Worm (Caenorhabditis elegans) whole organism, late embryonic: ENCODE results near the gene grk-2.

Experiments used
- C08G9.2 ChIP-seq: sonication (generic microtip); optimal IDR thresholded peaks from 2 replicates; lab custom pipeline; 2016; ENCODE audit warnings: mild to moderate bottlenecking, missing genetic modification characterization, moderate library complexity, missing compliant biosample characterization
- C38D4.7 ChIP-seq: fragments of 200-800 bp; sonication (Bioruptor generic); optimal IDR thresholded peaks from 2 replicates; lab custom pipeline; 2018; ENCODE audit warnings: mild to moderate bottlenecking, missing genetic modification characterization, moderate library complexity, missing compliant biosample characterization
- F13H6.1 ChIP-seq: sonication (generic microtip); optimal IDR thresholded peaks from 2 replicates; lab custom pipeline; 2016; ENCODE audit warnings: missing genetic modification characterization, missing compliant biosample characterization
- K09A11.1 ChIP-seq: sonication (generic microtip); optimal IDR thresholded peaks from 2 replicates; lab custom pipeline; 2017; ENCODE audit warnings: antibody characterized with exemption, mild to moderate bottlenecking, missing genetic modification characterization, missing compliant biosample characterization; ENCODE audit not compliant: insufficient read depth
- T23F11.4 ChIP-seq: fragments of 200-800 bp; sonication (Bioruptor generic); optimal IDR thresholded peaks from 2 replicates; lab custom pipeline; 2018; ENCODE audit warnings: mild to moderate bottlenecking, missing genetic modification characterization, missing compliant biosample characterization
- ama-1 ChIP-seq: fragments of 150-350 bp; optimal IDR thresholded peaks from 2 replicates; lab custom pipeline; 2014
- ceh-2 ChIP-seq: sonication (generic microtip); optimal IDR thresholded peaks from 2 replicates; lab custom pipeline; 2016; ENCODE audit warnings: missing genotype, missing genetic modification characterization, missing compliant biosample characterization
- ceh-22 ChIP-seq: sonication (generic microtip); optimal IDR thresholded peaks from 2 replicates; lab custom pipeline; 2017; ENCODE audit warnings: missing biosample characterization, missing genetic modification characterization
- ceh-24 ChIP-seq: sonication (generic microtip); optimal IDR thresholded peaks from 2 replicates; lab custom pipeline; 2016; ENCODE audit warnings: mild to moderate bottlenecking, missing genetic modification characterization, missing compliant biosample characterization
- ceh-30 ChIP-seq: fragments of 150-350 bp; optimal IDR thresholded peaks from 2 replicates; lab custom pipeline; 2014; ENCODE audit warnings: missing biosample characterization, missing genetic modification characterization
- ceh-31 ChIP-seq: sonication (generic microtip); optimal IDR thresholded peaks from 2 replicates; lab custom pipeline; 2016; ENCODE audit warnings: missing genetic modification characterization, missing compliant biosample characterization
- ceh-45 ChIP-seq: fragments of 200-800 bp; sonication (Bioruptor generic); IDR thresholded peaks from 2 replicates; pipeline ENCODE4 v1.3.6; 2022; ENCODE audit warnings: missing genetic modification reagents, missing genetic modification characterization, missing compliant biosample characterization
- ceh-6 ChIP-seq: fragments of 200-800 bp; sonication (Bioruptor generic); optimal IDR thresholded peaks from 2 replicates; lab custom pipeline; 2018; ENCODE audit warnings: mild to moderate bottlenecking, missing genetic modification characterization, missing compliant biosample characterization
- ceh-9 ChIP-seq: sonication (generic microtip); optimal IDR thresholded peaks from 2 replicates; lab custom pipeline; 2016; ENCODE audit warnings: mild to moderate bottlenecking, missing genetic modification characterization, inconsistent platforms, missing compliant biosample characterization
- che-1 ChIP-seq: sonication (generic microtip); optimal IDR thresholded peaks from 2 replicates; lab custom pipeline; 2016; ENCODE audit warnings: mild to moderate bottlenecking, missing genetic modification characterization, missing compliant biosample characterization
- elt-2 ChIP-seq: sonication (generic microtip); optimal IDR thresholded peaks from 2 replicates; lab custom pipeline; 2016; ENCODE audit warnings: missing genetic modification reagents, missing genetic modification characterization, missing compliant biosample characterization
- elt-4 ChIP-seq: sonication (generic microtip); optimal IDR thresholded peaks from 2 replicates; lab custom pipeline; 2016; ENCODE audit warnings: missing genetic modification characterization, missing compliant biosample characterization
- hlh-13 ChIP-seq: fragments of 200-800 bp; sonication (Bioruptor generic); optimal IDR thresholded peaks from 2 replicates; lab custom pipeline; 2018; ENCODE audit warnings: mild to moderate bottlenecking, missing genetic modification characterization, missing compliant biosample characterization
- hlh-30 ChIP-seq: sonication (generic microtip); optimal IDR thresholded peaks from 2 replicates; lab custom pipeline; 2017; ENCODE audit warnings: antibody characterized with exemption, missing genetic modification characterization, missing compliant biosample characterization; ENCODE audit not compliant: insufficient read depth
- hlh-6 ChIP-seq: sonication (generic microtip); optimal IDR thresholded peaks from 2 replicates; lab custom pipeline; 2016; ENCODE audit warnings: missing genotype, missing genetic modification characterization, missing compliant biosample characterization
- nfya-1 ChIP-seq: sonication (generic microtip); optimal IDR thresholded peaks from 2 replicates; lab custom pipeline; 2017; ENCODE audit warnings: missing genetic modification characterization, mild to moderate bottlenecking, missing compliant biosample characterization, antibody characterized with exemption, moderate library complexity
- nhr-11 ChIP-seq: fragments of 150-350 bp; optimal IDR thresholded peaks from 2 replicates; lab custom pipeline; 2014; ENCODE audit warnings: missing biosample characterization, missing genetic modification characterization
- nhr-232 ChIP-seq: sonication (generic microtip); optimal IDR thresholded peaks from 2 replicates; lab custom pipeline; 2016; ENCODE audit warnings: missing genetic modification characterization, missing compliant biosample characterization
- npax-4 ChIP-seq: sonication (generic microtip); optimal IDR thresholded peaks from 2 replicates; lab custom pipeline; 2016; ENCODE audit warnings: missing genetic modification characterization, missing compliant biosample characterization
- odd-2 ChIP-seq: sonication (generic microtip); optimal IDR thresholded peaks from 2 replicates; lab custom pipeline; 2017; ENCODE audit warnings: antibody characterized with exemption, mild to moderate bottlenecking, missing genetic modification characterization, missing compliant biosample characterization
- pag-3 ChIP-seq: sonication (generic microtip); optimal IDR thresholded peaks from 2 replicates; lab custom pipeline; 2016; ENCODE audit warnings: missing compliant biosample characterization, missing genetic modification characterization, borderline replicate concordance
- pha-4 ChIP-seq: fragments of 150-350 bp; optimal IDR thresholded peaks from 2 replicates; lab custom pipeline; 2018; ENCODE audit warnings: missing biosample characterization, missing genetic modification reagents, missing genetic modification characterization
- pqm-1 ChIP-seq: sonication (generic microtip); optimal IDR thresholded peaks from 2 replicates; lab custom pipeline; 2016; ENCODE audit warnings: missing genetic modification characterization, missing compliant biosample characterization
- ref-2 ChIP-seq: sonication (generic microtip); optimal IDR thresholded peaks from 2 replicates; lab custom pipeline; 2016; ENCODE audit warnings: missing genetic modification characterization, missing compliant biosample characterization
- rnt-1 ChIP-seq: sonication (generic microtip); optimal IDR thresholded peaks from 2 replicates; lab custom pipeline; 2016; ENCODE audit warnings: missing genetic modification characterization, missing compliant biosample characterization
- sdc-2 ChIP-seq: sonication (generic microtip); optimal IDR thresholded peaks from 2 replicates; lab custom pipeline; 2016; ENCODE audit warnings: missing genotype, missing genetic modification characterization, missing compliant biosample characterization
- sox-2 ChIP-seq: fragments of 200-800 bp; sonication (Bioruptor generic); IDR thresholded peaks from 2 replicates; pipeline ENCODE4 v1.3.6; 2022; ENCODE audit warnings: missing genetic modification reagents, missing genetic modification characterization, missing compliant biosample characterization
- sox-4 ChIP-seq: sonication (generic microtip); optimal IDR thresholded peaks from 2 replicates; lab custom pipeline; 2017; ENCODE audit warnings: mild to moderate bottlenecking, missing genetic modification characterization, inconsistent platforms, missing compliant biosample characterization
- tbx-2 ChIP-seq: sonication (generic microtip); optimal IDR thresholded peaks from 2 replicates; lab custom pipeline; 2016; ENCODE audit warnings: missing genetic modification characterization, missing compliant biosample characterization
- ttx-3 ChIP-seq: sonication (generic microtip); optimal IDR thresholded peaks from 2 replicates; lab custom pipeline; 2016; ENCODE audit warnings: missing genetic modification reagents, missing genetic modification characterization, missing compliant biosample characterization
- unc-42 ChIP-seq: sonication (generic microtip); optimal IDR thresholded peaks from 2 replicates; lab custom pipeline; 2016; ENCODE audit warnings: missing genotype, missing genetic modification characterization, missing compliant biosample characterization
- unc-55 ChIP-seq: sonication (generic microtip); optimal IDR thresholded peaks from 2 replicates; lab custom pipeline; 2017; ENCODE audit warnings: missing biosample characterization, missing genetic modification reagents, missing genetic modification characterization
- unc-86 ChIP-seq: sonication (generic microtip); optimal IDR thresholded peaks from 2 replicates; lab custom pipeline; 2016; ENCODE audit warnings: missing genetic modification characterization, missing compliant biosample characterization

Gene grk-2

ce11 chrIII:650539-650938 lies 25.4 kb upstream of the grk-2 start:
- TF ChIP-seq rnt-1 (tag; lab: Kevin White, UChicago), result no peak
- TF ChIP-seq F13H6.1, result no peak
- no peak for TF ChIP-seq ceh-22
- TF ChIP-seq hlh-13, result no peak
- TF ChIP-seq odd-2, result no peak
- TF ChIP-seq nhr-11 (tag; lab: Kevin White, UChicago), result no peak
- no peak for TF ChIP-seq pag-3 (tag; lab: Kevin White, UChicago)
- TF ChIP-seq ceh-6 (GFP tag; lab: Kevin White, UChicago), result no peak
- no peak for TF ChIP-seq nfya-1 (tag; lab: Kevin White, UChicago)
- no peak for TF ChIP-seq npax-4 (tag; lab: Kevin White, UChicago)
- no peak for TF ChIP-seq che-1 (tag; lab: Kevin White, UChicago)
- TF ChIP-seq hlh-6 (tag; lab: Kevin White, UChicago), result no peak
- no peak for TF ChIP-seq ceh-45 (GFP tag; lab: Robert Waterston, UW)
- no peak for TF ChIP-seq K09A11.1
- no peak for TF ChIP-seq unc-86 (tag; lab: Kevin White, UChicago)
- no peak for TF ChIP-seq sox-2 (GFP tag; lab: Robert Waterston, UW)
- no peak for TF ChIP-seq C38D4.7 (GFP tag; lab: Kevin White, UChicago)
- no peak for TF ChIP-seq C08G9.2 (tag; lab: Kevin White, UChicago)
- TF ChIP-seq ceh-2 (tag; lab: Kevin White, UChicago), result no peak
- no peak for TF ChIP-seq sdc-2 (tag; lab: Kevin White, UChicago)

- TF ChIP-seq elt-2 (tag; lab: Kevin White, UChicago), result peak; percentile 16
- TF ChIP-seq ceh-9, result no peak
- no peak for TF ChIP-seq ttx-3 (tag; lab: Kevin White, UChicago)
- no peak for TF ChIP-seq elt-4 (tag; lab: Kevin White, UChicago)
Measured at ce11 chrIII:651587-651986, 24.3 kb upstream of the grk-2 start.

- TF ChIP-seq ceh-24 (tag; lab: Kevin White, UChicago), result no peak
- no peak for TF ChIP-seq tbx-2 (tag; lab: Kevin White, UChicago)
- no peak for TF ChIP-seq nfya-1 (tag; lab: Kevin White, UChicago)
- TF ChIP-seq ama-1, result no peak
- peak; percentile 4 for TF ChIP-seq hlh-30 (tag; lab: Kevin White, UChicago)
- TF ChIP-seq T23F11.4 (GFP tag; lab: Kevin White, UChicago), result no peak
- peak; percentile 22 for TF ChIP-seq ref-2 (tag; lab: Kevin White, UChicago)
Measured at ce11 chrIII:654365-654764, 21.6 kb upstream of the grk-2 start.

ce11 chrIII:656660-657059 lies 19.3 kb upstream of the grk-2 start:
- TF ChIP-seq sox-4 (no peak), ceh-2 (tag; lab: Kevin White, UChicago) (no peak), ceh-9 (no peak), ceh-30 (tag; lab: Kevin White, UChicago) (no peak), ceh-31 (tag; lab: Kevin White, UChicago) (no peak), pqm-1 (tag; lab: Kevin White, UChicago) (no peak), nhr-232 (tag; lab: Kevin White, UChicago) (no peak), unc-55 (GFP tag; lab: Kevin White, UChicago) (no peak), pha-4 (tag; lab: Kevin White, UChicago) (no peak), unc-42 (no peak)
- TF ChIP-seq, all 69 proteins: peak for 0
